Fruit fly (Drosophila melanogaster): ENCODE measurements around the gene Sh.

Sh gene

DNA sequence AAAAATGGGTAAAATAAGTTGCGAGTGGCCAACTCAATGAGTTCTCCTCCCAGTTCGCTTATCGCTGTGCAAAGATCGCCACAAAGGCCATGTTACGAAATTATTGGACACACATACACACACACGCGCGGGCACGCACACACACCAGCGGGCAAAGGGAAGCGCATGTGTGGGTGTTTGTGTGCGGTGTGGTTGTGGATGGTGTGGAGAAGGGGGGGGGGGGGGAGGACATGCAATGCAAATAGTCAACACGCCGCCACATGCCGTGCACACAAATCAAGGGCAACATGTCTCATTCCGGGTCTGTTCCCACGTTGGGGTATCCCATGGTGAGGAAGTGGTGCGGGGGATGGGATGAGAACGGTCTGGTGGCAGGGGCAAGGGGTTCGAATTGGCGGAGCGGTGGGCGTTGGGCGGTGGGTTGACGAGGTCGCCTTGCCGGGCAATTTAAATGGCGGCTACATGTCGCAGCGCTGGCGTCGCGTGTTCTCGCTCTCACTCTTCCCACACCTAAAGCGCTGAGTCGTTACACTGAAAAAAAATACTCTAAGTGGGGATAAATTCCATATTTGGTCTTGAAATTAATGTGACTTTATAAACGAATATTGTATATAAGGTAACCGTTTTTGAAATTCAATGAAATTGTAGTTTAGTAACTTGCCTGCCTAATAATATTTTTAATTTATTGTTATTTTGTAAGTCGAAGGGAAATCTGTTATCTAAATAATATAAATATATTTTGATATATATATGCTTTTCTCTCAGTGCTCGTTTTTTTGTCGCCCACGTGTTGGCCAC lies 59.1 kb downstream of the Sh start (continued):
- TF ChIP-seq ro (GFP tag; IDR thresholded peaks at IDR 0.05) (no peak), sima (GFP tag; optimal IDR thresholded peaks at IDR 0.05) (no peak), zfh2 (GFP tag; optimal IDR thresholded peaks at IDR 0.05) (no peak), klu (GFP tag; IDR thresholded peaks at IDR 0.05) (no peak), trh (GFP tag; optimal IDR thresholded peaks at IDR 0.05) (no peak), Ets65A (GFP tag) (no peak), wek (GFP tag; optimal IDR thresholded peaks at IDR 0.05) (no peak), pum (GFP tag; optimal IDR thresholded peaks at IDR 0.05) (no peak), dm (GFP tag; optimal IDR thresholded peaks at IDR 0.05) (no peak), scrt (GFP tag; optimal IDR thresholded peaks at IDR 0.05) (peak; percentile 60), Mrtf (GFP tag; IDR thresholded peaks at IDR 0.05) (no peak), E2f1 (GFP tag; IDR thresholded peaks at IDR 0.05) (no peak), ara (GFP tag; IDR thresholded peaks at IDR 0.05) (no peak), Dip3 (GFP tag; optimal IDR thresholded peaks at IDR 0.05) (no peak), lbe (GFP tag; optimal IDR thresholded peaks at IDR 0.05) (no peak), CG31365 (tag; optimal IDR thresholded peaks at IDR 0.05) (no peak), ab (GFP tag; optimal IDR thresholded peaks at IDR 0.05) (no peak), dati (GFP tag; IDR thresholded peaks at IDR 0.05) (no peak), CG11247 (GFP tag; IDR thresholded peaks at IDR 0.05) (no peak), tup (GFP tag; optimal IDR thresholded peaks at IDR 0.05) (no peak), CG3847 (GFP tag; IDR thresholded peaks at IDR 0.05) (no peak), Nf-YC (tag; optimal IDR thresholded peaks at IDR 0.05) (no peak), slp2 (GFP tag; optimal IDR thresholded peaks at IDR 0.05) (no peak), Sry-β (GFP tag; optimal IDR thresholded peaks at IDR 0.05) (no peak), CG2678 (tag; optimal IDR thresholded peaks at IDR 0.05) (peak; percentile 83), CG10654 (GFP tag; optimal IDR thresholded peaks at IDR 0.05) (no peak), Doc2 (GFP tag; IDR thresholded peaks at IDR 0.05) (no peak), Hmx (GFP tag; optimal IDR thresholded peaks at IDR 0.05) (no peak), CG12659 (GFP tag; optimal IDR thresholded peaks at IDR 0.05) (no peak), Dref (GFP tag; IDR thresholded peaks at IDR 0.05) (no peak), luna (GFP tag; optimal IDR thresholded peaks at IDR 0.05) (no peak), her (GFP tag; optimal IDR thresholded peaks at IDR 0.05) (no peak), CG6683 (GFP tag; optimal IDR thresholded peaks at IDR 0.05) (peak; percentile 51), Gsc (GFP tag; IDR thresholded peaks at IDR 0.05) (no peak), rib (GFP tag; IDR thresholded peaks at IDR 0.05) (no peak), Asciz (GFP tag; optimal IDR thresholded peaks at IDR 0.05) (peak; percentile 38), Taf1 (GFP tag; IDR thresholded peaks at IDR 0.05) (no peak), croc (GFP tag; conservative IDR thresholded peaks at IDR 0.05) (no peak), CG15696 (tag; optimal IDR thresholded peaks at IDR 0.05) (no peak), Ssrp (tag; optimal IDR thresholded peaks at IDR 0.05) (no peak), Spps (tag; optimal IDR thresholded peaks at IDR 0.05) (no peak), Bdp1 (GFP tag; optimal IDR thresholded peaks at IDR 0.05) (no peak), BtbVII (GFP tag; optimal IDR thresholded peaks at IDR 0.05) (peak; percentile 44), CG12942 (GFP tag; optimal IDR thresholded peaks at IDR 0.05) (no peak), crc (GFP tag; optimal IDR thresholded peaks at IDR 0.05) (no peak), CG13894 (tag; optimal IDR thresholded peaks at IDR 0.05) (peak; percentile 36), CG7357 (GFP tag; IDR thresholded peaks at IDR 0.05) (no peak), exex (tag; optimal IDR thresholded peaks at IDR 0.05) (peak; percentile 13), h (optimal IDR thresholded peaks at IDR 0.05) (no peak), ranshi (GFP tag; IDR thresholded peaks at IDR 0.05) (no peak), lola (GFP tag; optimal IDR thresholded peaks at IDR 0.05) (no peak), Adf1 (GFP tag; IDR thresholded peaks at IDR 0.05) (no peak)

All from whole organism, embryonic.